Fruit fly (Drosophila melanogaster) Kc167 (cell line): ENCODE measurements around the gene CG42526.

Experiments
- Myc ChIP-seq: fragments of >200 bp; optimal IDR thresholded peaks from 2 replicates; lab custom pipeline; 2017; ENCODE audit warnings: missing external identifiers
- Sin3A ChIP-seq: fragments of >200 bp; optimal IDR thresholded peaks from 2 replicates; lab custom pipeline; 2018; ENCODE audit warnings: missing external identifiers
- psq ChIP-seq: fragments of >200 bp; optimal IDR thresholded peaks from 2 replicates; lab custom pipeline; 2017; ENCODE audit warnings: missing external identifiers

dm6 chr3L:9452422-9452821, 17.2 kb upstream of the CG42526 start:
- TF ChIP-seq psq (lab: Kevin White, UChicago) (no peak), Sin3A (lab: Kevin White, UChicago) (no peak), Myc (lab: Kevin White, UChicago) (no peak)
